Fruit fly (Drosophila melanogaster): ENCODE data around the gene Gr39b.

Gr39b gene

DNA sequence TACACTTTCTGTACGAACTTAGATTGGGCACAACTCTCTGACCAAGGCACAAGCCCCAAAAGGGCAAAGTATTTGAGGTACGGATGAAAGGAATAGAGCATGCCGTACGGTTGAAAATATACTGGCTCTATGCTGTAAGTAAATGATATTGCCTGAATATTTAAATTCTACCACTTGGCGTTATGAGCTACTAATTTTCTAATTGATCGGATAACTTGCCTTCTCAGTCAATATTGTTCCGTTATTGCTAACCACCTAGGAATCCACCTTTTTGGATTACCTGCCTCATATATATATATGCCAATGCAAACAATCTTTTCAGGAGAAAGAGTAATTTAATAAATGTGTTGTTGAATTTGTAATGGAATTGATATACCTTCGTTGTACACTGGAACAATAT, at the start of gene Gr39b:
Gene Gr39b, minus strand, starts transcription at position 101 of the 400 bp plus-strand sequence.
- no peak for TF ChIP-seq ey (GFP tag; optimal IDR thresholded peaks at IDR 0.05)
- TF ChIP-seq rgr (GFP tag; optimal IDR thresholded peaks at IDR 0.05), result no peak
- no peak for TF ChIP-seq Rel (GFP tag; optimal IDR thresholded peaks at IDR 0.05)
- no peak for TF ChIP-seq Rel (tag; optimal IDR thresholded peaks at IDR 0.05)
- no peak for TF ChIP-seq usp (GFP tag; optimal IDR thresholded peaks at IDR 0.05)
- no peak for TF ChIP-seq CG9705 (GFP tag; optimal IDR thresholded peaks at IDR 0.05)
- no peak for TF ChIP-seq CrebA (GFP tag; optimal IDR thresholded peaks at IDR 0.05; ENCODE audit: borderline replicate concordance)
- TF ChIP-seq foxo (GFP tag; optimal IDR thresholded peaks at IDR 0.05), result no peak
- no peak for TF ChIP-seq OdsH (GFP tag; optimal IDR thresholded peaks at IDR 0.05)
- no peak for TF ChIP-seq psq (GFP tag; optimal IDR thresholded peaks at IDR 0.05)
- no peak for TF ChIP-seq tai (GFP tag; optimal IDR thresholded peaks at IDR 0.05)
- TF ChIP-seq GATAd (GFP tag; optimal IDR thresholded peaks at IDR 0.05), result no peak
- TF ChIP-seq Myc (optimal IDR thresholded peaks at IDR 0.05), result no peak
- TF ChIP-seq h (GFP tag; optimal IDR thresholded peaks at IDR 0.05), result no peak
- no peak for TF ChIP-seq fru (GFP tag; optimal IDR thresholded peaks at IDR 0.05)
- TF ChIP-seq dsf (GFP tag; optimal IDR thresholded peaks at IDR 0.05; ENCODE audit: borderline replicate concordance), result no peak
- TF ChIP-seq Hr83 (GFP tag; optimal IDR thresholded peaks at IDR 0.05; ENCODE audit: poor library complexity, severe bottlenecking), result no peak
- TF ChIP-seq brk (GFP tag; optimal IDR thresholded peaks at IDR 0.05), result no peak
- no peak for TF ChIP-seq pan (optimal IDR thresholded peaks at IDR 0.05)
- no peak for TF ChIP-seq HLH106 (tag; optimal IDR thresholded peaks at IDR 0.05)
- no peak for TF ChIP-seq N (GFP tag; optimal IDR thresholded peaks at IDR 0.05)

dm6 chr2L:21396714-21397654, 27.5 kb upstream of the Gr39b start:
- TF ChIP-seq h (GFP tag; optimal IDR thresholded peaks at IDR 0.05) (peak; percentile 23), CrebA (GFP tag; optimal IDR thresholded peaks at IDR 0.05; ENCODE audit: borderline replicate concordance) (no peak), N (GFP tag; optimal IDR thresholded peaks at IDR 0.05) (no peak), Mio (GFP tag; optimal IDR thresholded peaks at IDR 0.05) (no peak), jim (GFP tag; optimal IDR thresholded peaks at IDR 0.05) (no peak)

DNA sequence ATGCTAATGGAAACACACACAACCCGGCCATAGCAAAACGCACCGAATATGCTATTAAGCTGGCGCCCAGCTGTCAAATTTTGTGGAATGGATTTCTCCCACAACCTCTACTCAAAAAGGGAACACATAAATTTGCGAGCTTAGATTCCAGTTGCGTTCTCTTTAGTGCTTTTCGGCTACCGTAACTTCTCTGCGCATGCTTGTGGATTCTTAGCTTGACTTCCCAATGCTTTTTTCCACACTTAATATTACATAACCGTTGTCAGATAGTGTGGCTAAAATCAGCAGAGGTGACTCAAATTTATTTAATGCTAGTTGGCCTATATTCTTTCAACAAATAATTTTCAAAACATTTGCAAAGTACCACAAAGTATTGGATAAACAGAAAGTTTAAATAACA, 11.9 kb upstream of the Gr39b start:
- TF ChIP-seq dl (GFP tag; optimal IDR thresholded peaks at IDR 0.05; ENCODE audit: insufficient read depth in 1 of 2, partially characterized antibody in 2 of 2) (no peak), rgr (GFP tag; optimal IDR thresholded peaks at IDR 0.05) (no peak)

- TF ChIP-seq Hr83 (GFP tag; optimal IDR thresholded peaks at IDR 0.05; ENCODE audit: poor library complexity, severe bottlenecking) (no peak), Hr78 (GFP tag; optimal IDR thresholded peaks at IDR 0.05) (no peak), Vsx2 (GFP tag; optimal IDR thresholded peaks at IDR 0.05; ENCODE audit: partially characterized antibody) (no peak), usp (GFP tag; optimal IDR thresholded peaks at IDR 0.05) (no peak), HLH106 (tag; optimal IDR thresholded peaks at IDR 0.05) (no peak), br (GFP tag; optimal IDR thresholded peaks at IDR 0.05) (no peak), psq (GFP tag; optimal IDR thresholded peaks at IDR 0.05) (no peak), tai (GFP tag; optimal IDR thresholded peaks at IDR 0.05) (no peak), CG9705 (GFP tag; optimal IDR thresholded peaks at IDR 0.05) (no peak)
These were observed 10.4 kb upstream of the Gr39b start, which contains the start of gene nrv3 for dm6 chr2L:21379790-21380349. Gene nrv3 (plus strand): TSS chr2L:21380000.

dm6 chr2L:21377984-21378383, 8.5 kb upstream of the Gr39b start:
- TF ChIP-seq brk (GFP tag; optimal IDR thresholded peaks at IDR 0.05), result no peak
- TF ChIP-seq Mio (GFP tag; optimal IDR thresholded peaks at IDR 0.05), result no peak
- no peak for TF ChIP-seq CG9705 (GFP tag; optimal IDR thresholded peaks at IDR 0.05)
- TF ChIP-seq psq (GFP tag; optimal IDR thresholded peaks at IDR 0.05), result no peak
- TF ChIP-seq br (GFP tag; optimal IDR thresholded peaks at IDR 0.05), result no peak
- TF ChIP-seq ey (GFP tag; optimal IDR thresholded peaks at IDR 0.05), result no peak
- no peak for TF ChIP-seq GATAd (GFP tag; optimal IDR thresholded peaks at IDR 0.05)
- no peak for TF ChIP-seq pan (optimal IDR thresholded peaks at IDR 0.05)
- no peak for TF ChIP-seq Dif (GFP tag; optimal IDR thresholded peaks at IDR 0.05; ENCODE audit: partially characterized antibody)
- TF ChIP-seq usp (GFP tag; optimal IDR thresholded peaks at IDR 0.05), result no peak
- no peak for TF ChIP-seq CrebA (GFP tag; optimal IDR thresholded peaks at IDR 0.05; ENCODE audit: borderline replicate concordance)
- no peak for TF ChIP-seq Abd-B (GFP tag; optimal IDR thresholded peaks at IDR 0.05)
- no peak for TF ChIP-seq sv (GFP tag; optimal IDR thresholded peaks at IDR 0.05)
- TF ChIP-seq tai (GFP tag; optimal IDR thresholded peaks at IDR 0.05), result no peak
